Worm (Caenorhabditis elegans) whole organism, L2 larva: Measurements from ENCODE around the gene cebp-1.
A peak's percentile ranks its signal among the peaks of the same experiment; 100 is the strongest.

Experiments used
- C34F6.9 ChIP-seq: fragments of 150-350 bp; optimal IDR thresholded peaks from 2 replicates; lab custom pipeline; 2014; ENCODE audit warnings: missing biosample characterization, missing genetic modification characterization
- F13H6.1 ChIP-seq: sonication (generic microtip); optimal IDR thresholded peaks from 2 replicates; lab custom pipeline; 2016; ENCODE audit warnings: missing genetic modification characterization, missing compliant biosample characterization
- R02D3.7 ChIP-seq: fragments of 150-350 bp; optimal IDR thresholded peaks from 2 replicates; lab custom pipeline; 2014; ENCODE audit warnings: missing biosample characterization, missing genetic modification characterization
- Y55F3AM.14 ChIP-seq: fragments of 200-800 bp; sonication (Bioruptor generic); optimal IDR thresholded peaks from 2 replicates; lab custom pipeline; 2018; ENCODE audit warnings: mild to moderate bottlenecking, missing genetic modification characterization, missing compliant biosample characterization
- ZK546.5 ChIP-seq: sonication (generic microtip); optimal IDR thresholded peaks from 2 replicates; lab custom pipeline; 2017; ENCODE audit warnings: missing biosample characterization, missing genetic modification characterization
- alr-1 ChIP-seq: fragments of 150-350 bp; optimal IDR thresholded peaks from 2 replicates; lab custom pipeline; 2014; ENCODE audit warnings: missing biosample characterization, missing genetic modification characterization
- aly-2 ChIP-seq: fragments of 150-350 bp; optimal IDR thresholded peaks from 2 replicates; lab custom pipeline; 2014; ENCODE audit warnings: missing biosample characterization, missing genetic modification characterization
- ama-1 ChIP-seq: fragments of 150-350 bp; optimal IDR thresholded peaks from 2 replicates; lab custom pipeline; 2018; ENCODE audit warnings: inconsistent platforms
- ceh-82 ChIP-seq: fragments of 150-350 bp; optimal IDR thresholded peaks from 2 replicates; lab custom pipeline; 2014; ENCODE audit warnings: missing biosample characterization, missing genetic modification characterization
- egl-27 ChIP-seq: sonication (generic microtip); optimal IDR thresholded peaks from 3 replicates; lab custom pipeline; 2017; ENCODE audit warnings: missing biosample characterization, missing genetic modification reagents, missing genetic modification characterization
- elt-1 ChIP-seq: fragments of 150-350 bp; optimal IDR thresholded peaks from 2 replicates; lab custom pipeline; 2014; ENCODE audit warnings: missing biosample characterization, missing genetic modification characterization
- elt-3 ChIP-seq: sonication (generic microtip); optimal IDR thresholded peaks from 2 replicates; lab custom pipeline; 2017; ENCODE audit warnings: missing biosample characterization, missing genetic modification characterization
- fos-1 ChIP-seq: fragments of 150-350 bp; optimal IDR thresholded peaks from 2 replicates; lab custom pipeline; 2014; ENCODE audit warnings: missing biosample characterization, missing genetic modification characterization
- lin-11 ChIP-seq: fragments of 150-350 bp; sonication (generic microtip); optimal IDR thresholded peaks from 2 replicates; lab custom pipeline; 2014; ENCODE audit warnings: missing biosample characterization, missing genetic modification characterization, inconsistent platforms, mixed read lengths
- lin-39 ChIP-seq: fragments of 150-350 bp; optimal IDR thresholded peaks from 2 replicates; lab custom pipeline; 2014; ENCODE audit warnings: missing biosample characterization, missing genetic modification reagents, missing genetic modification characterization
- lsy-2 ChIP-seq, 2 experiments: fragments of 150-350 bp in 1 of 2; sonication (generic microtip) in 1 of 2; optimal IDR thresholded peaks; 2 replicates each; lab custom pipeline; 2014 to 2017; ENCODE audit warnings: missing biosample characterization in 2 of 2, missing genetic modification characterization in 2 of 2
- mbf-1 ChIP-seq: sonication (generic microtip); optimal IDR thresholded peaks from 2 replicates; lab custom pipeline; 2017; ENCODE audit warnings: missing biosample characterization, missing genetic modification characterization
- nhr-10 ChIP-seq: sonication (generic microtip); optimal IDR thresholded peaks from 2 replicates; lab custom pipeline; 2017; ENCODE audit warnings: missing biosample characterization, missing genetic modification characterization
- nhr-11 ChIP-seq: fragments of 150-350 bp; optimal IDR thresholded peaks from 2 replicates; lab custom pipeline; 2014; ENCODE audit warnings: missing biosample characterization, missing genetic modification characterization
- nhr-12 ChIP-seq: fragments of 150-350 bp; optimal IDR thresholded peaks from 2 replicates; lab custom pipeline; 2014; ENCODE audit warnings: missing biosample characterization, missing genetic modification characterization
- nhr-129 ChIP-seq: fragments of 150-350 bp; optimal IDR thresholded peaks from 2 replicates; lab custom pipeline; 2014; ENCODE audit warnings: missing biosample characterization, missing genetic modification characterization
- nhr-21 ChIP-seq: fragments of 150-350 bp; optimal IDR thresholded peaks from 2 replicates; lab custom pipeline; 2014; ENCODE audit warnings: missing biosample characterization, missing genetic modification characterization
- nhr-23 ChIP-seq: fragments of 150-350 bp; optimal IDR thresholded peaks from 2 replicates; lab custom pipeline; 2014; ENCODE audit warnings: missing biosample characterization, missing genetic modification reagents, missing genetic modification characterization
- nhr-237 ChIP-seq: fragments of 150-350 bp; optimal IDR thresholded peaks from 2 replicates; lab custom pipeline; 2014; ENCODE audit warnings: missing biosample characterization, missing genetic modification characterization
- nhr-25 ChIP-seq: fragments of 150-350 bp; sonication (generic microtip); optimal IDR thresholded peaks from 3 replicates; lab custom pipeline; 2014; ENCODE audit warnings: missing biosample characterization, missing genetic modification characterization
- nhr-6 ChIP-seq: fragments of 150-350 bp; optimal IDR thresholded peaks from 2 replicates; lab custom pipeline; 2014; ENCODE audit warnings: missing biosample characterization, missing genetic modification characterization
- nhr-77 ChIP-seq: fragments of 150-350 bp; optimal IDR thresholded peaks from 2 replicates; lab custom pipeline; 2014; ENCODE audit warnings: missing biosample characterization, missing genetic modification characterization
- peb-1 ChIP-seq: fragments of 150-350 bp; optimal IDR thresholded peaks from 2 replicates; lab custom pipeline; 2014; ENCODE audit warnings: missing biosample characterization, missing genetic modification characterization
- sem-4 ChIP-seq: fragments of 150-350 bp; optimal IDR thresholded peaks from 2 replicates; lab custom pipeline; 2014; ENCODE audit warnings: missing biosample characterization, missing genetic modification reagents, missing genetic modification characterization
- sma-3 ChIP-seq: sonication (generic microtip); optimal IDR thresholded peaks from 2 replicates; lab custom pipeline; 2016; ENCODE audit warnings: missing genetic modification reagents, missing genetic modification characterization, missing compliant biosample characterization
- snpc-4 ChIP-seq: fragments of 150-350 bp; optimal IDR thresholded peaks from 2 replicates; lab custom pipeline; 2014; ENCODE audit warnings: missing biosample characterization, missing genetic modification characterization
- unc-55 ChIP-seq: fragments of 150-350 bp; sonication (generic microtip); optimal IDR thresholded peaks from 3 replicates; lab custom pipeline; 2014; ENCODE audit warnings: missing biosample characterization, missing genetic modification reagents, missing genetic modification characterization
- zag-1 ChIP-seq: fragments of 150-350 bp; optimal IDR thresholded peaks from 2 replicates; lab custom pipeline; 2014; ENCODE audit warnings: missing biosample characterization, missing genetic modification characterization
- ztf-4 ChIP-seq: fragments of 150-350 bp; optimal IDR thresholded peaks from 2 replicates; lab custom pipeline; 2014; ENCODE audit warnings: missing biosample characterization, missing genetic modification characterization

Gene cebp-1

ce11 chrX:1499499-1499898 is 45.8 kb upstream of the cebp-1 start:
- TF ChIP-seq nhr-11 (no peak), nhr-129 (tag; lab: Kevin White, UChicago) (peak; percentile 45)

ce11 chrX:1497581-1497980 is 43.9 kb upstream of the cebp-1 start, which contains the start of gene F09E10.6:
Gene F09E10.6, minus strand, starts transcription at chrX:1497681.
- no peak for TF ChIP-seq F13H6.1 (tag; lab: Kevin White, UChicago)
- TF ChIP-seq lsy-2 (tag; optimal IDR thresholded peaks at IDR 0.05; lab: Kevin White, UChicago), result no peak
- no peak for TF ChIP-seq nhr-12 (tag; lab: Kevin White, UChicago)
- no peak for TF ChIP-seq elt-3 (tag; lab: Kevin White, UChicago)
- no peak for TF ChIP-seq egl-27 (tag; lab: Kevin White, UChicago)
- no peak for TF ChIP-seq aly-2 (tag; lab: Kevin White, UChicago)
- no peak for TF ChIP-seq unc-55 (GFP tag; lab: Kevin White, UChicago)

- TF ChIP-seq ceh-82 (tag; lab: Kevin White, UChicago), result no peak
- no peak for TF ChIP-seq fos-1 (tag; lab: Kevin White, UChicago)
- no peak for TF ChIP-seq peb-1
- no peak for TF ChIP-seq elt-1
- TF ChIP-seq lin-11 (tag; lab: Kevin White, UChicago), result no peak
- no peak for TF ChIP-seq Y55F3AM.14 (GFP tag; lab: Kevin White, UChicago)
- no peak for TF ChIP-seq sem-4 (tag; lab: Kevin White, UChicago)
- no peak for TF ChIP-seq nhr-23
- TF ChIP-seq C34F6.9 (tag; lab: Kevin White, UChicago), result no peak
- TF ChIP-seq snpc-4, result no peak
- no peak for TF ChIP-seq ztf-4 (tag; lab: Kevin White, UChicago)
- no peak for TF ChIP-seq nhr-77
- TF ChIP-seq nhr-21 (tag; lab: Kevin White, UChicago), result no peak
- TF ChIP-seq zag-1 (tag; lab: Kevin White, UChicago), result no peak
- TF ChIP-seq ZK546.5, result no peak
- no peak for TF ChIP-seq R02D3.7
- no peak for TF ChIP-seq sma-3 (GFP tag; lab: Kevin White, UChicago)
- no peak for TF ChIP-seq lin-39
- no peak for TF ChIP-seq nhr-10 (tag; lab: Kevin White, UChicago)
- TF ChIP-seq nhr-25 (tag; lab: Kevin White, UChicago), result no peak
These were observed 42.3 kb upstream of the cebp-1 start for ce11 chrX:1495980-1496379.

ce11 chrX:1494256-1494655 is 40.6 kb upstream of the cebp-1 start, which contains the start of gene F09E10.5:
Gene F09E10.5, minus strand, starts transcription at chrX:1494356.
- TF ChIP-seq nhr-129 (tag; lab: Kevin White, UChicago) (no peak), nhr-237 (no peak), peb-1 (no peak), zag-1 (tag; lab: Kevin White, UChicago) (no peak), ztf-4 (tag; lab: Kevin White, UChicago) (no peak), mbf-1 (no peak), ceh-82 (tag; lab: Kevin White, UChicago) (no peak), elt-3 (tag; lab: Kevin White, UChicago) (no peak), aly-2 (tag; lab: Kevin White, UChicago) (no peak), alr-1 (tag; lab: Kevin White, UChicago) (no peak), nhr-12 (tag; lab: Kevin White, UChicago) (no peak), sma-3 (GFP tag; lab: Kevin White, UChicago) (no peak), nhr-23 (no peak), nhr-6 (no peak), ama-1 (no peak)

- peak; percentile 9 for TF ChIP-seq nhr-129 (tag; lab: Kevin White, UChicago)
- no peak for TF ChIP-seq nhr-21 (tag; lab: Kevin White, UChicago)
These were observed 38.5 kb upstream of the cebp-1 start for ce11 chrX:1492174-1492573.

ce11 chrX:1491036-1491435 is 37.4 kb upstream of the cebp-1 start:
- no peak for TF ChIP-seq elt-1
